Fruit fly (Drosophila melanogaster) whole organism, wandering third instar larva: ENCODE measurements around the gene CG5390.

Experiments used
- Dfd ChIP-seq: fragments of >200 bp; optimal IDR thresholded peaks from 2 replicates; lab custom pipeline; 2017; ENCODE audit warnings: missing biosample characterization, missing genetic modification characterization
- Hr78 ChIP-seq: fragments of >200 bp; optimal IDR thresholded peaks from 2 replicates; lab custom pipeline; 2017; ENCODE audit warnings: missing biosample characterization, missing genetic modification characterization
- Hr83 ChIP-seq: fragments of 200-300 bp; sonication (Bioruptor generic); optimal IDR thresholded peaks from 2 replicates; lab custom pipeline; 2016; ENCODE audit warnings: missing biosample characterization, mild to moderate bottlenecking, missing genetic modification characterization, moderate library complexity; ENCODE audit not compliant: poor library complexity, severe bottlenecking
- N ChIP-seq: fragments of >200 bp; optimal IDR thresholded peaks from 2 replicates; lab custom pipeline; 2018; ENCODE audit warnings: missing biosample characterization, missing external identifiers, missing genetic modification characterization
- ey ChIP-seq: fragments of 200-800 bp; sonication (Bioruptor generic); optimal IDR thresholded peaks from 2 replicates; lab custom pipeline; 2016; ENCODE audit warnings: missing biosample characterization, missing genetic modification characterization
- lola ChIP-seq: fragments of >200 bp; optimal IDR thresholded peaks from 2 replicates; lab custom pipeline; 2017; ENCODE audit warnings: missing biosample characterization, missing genetic modification characterization
- pan ChIP-seq: fragments of >200 bp; optimal IDR thresholded peaks from 2 replicates; lab custom pipeline; 2017
- psq ChIP-seq: fragments of 200-800 bp; sonication (Bioruptor generic); optimal IDR thresholded peaks from 3 replicates; lab custom pipeline; 2017; ENCODE audit warnings: missing biosample characterization, mild to moderate bottlenecking, missing genetic modification characterization, moderate library complexity
- usp ChIP-seq: fragments of >200 bp; optimal IDR thresholded peaks from 2 replicates; lab custom pipeline; 2017; ENCODE audit warnings: missing biosample characterization, missing genetic modification characterization

DNA sequence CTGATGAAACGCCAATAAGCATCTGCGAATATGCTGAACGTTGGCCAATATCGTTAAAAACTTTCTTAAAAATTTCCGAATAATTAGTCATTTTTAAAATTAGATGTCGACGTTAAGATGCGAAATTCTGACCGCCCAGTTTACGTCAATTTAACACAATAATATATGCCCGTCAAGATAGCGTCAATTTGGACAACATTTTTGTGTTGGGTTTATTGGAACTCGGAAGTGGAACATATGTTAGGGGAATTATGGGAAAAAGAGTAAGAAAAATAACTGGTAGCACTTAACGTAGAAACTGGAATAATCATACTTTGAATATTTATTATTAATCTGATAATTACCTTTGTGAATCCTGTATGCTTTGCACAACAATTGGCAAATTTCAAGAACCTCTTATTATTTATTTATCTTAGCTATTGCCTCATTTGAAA lies 50.7 kb downstream of the CG5390 start, which contains the start of gene CG5676:
- TF ChIP-seq usp (no peak), lola (GFP tag; lab: Kevin White, UChicago) (no peak), Hr78 (GFP tag; lab: Kevin White, UChicago) (no peak), Dfd (GFP tag; lab: Kevin White, UChicago) (no peak), Hr83 (no peak), psq (no peak), pan (lab: Kevin White, UChicago) (no peak), N (GFP tag; lab: Kevin White, UChicago) (no peak), ey (GFP tag; lab: Kevin White, UChicago) (no peak)
